Fruit fly (Drosophila melanogaster) whole organism, embryonic: Measurements from ENCODE around the gene NimC3.

ENCODE experiments used
- CG11456 ChIP-seq: fragments of 200-800 bp; sonication (Bioruptor generic); IDR thresholded peaks from 3 replicates; pipeline ENCODE4 v1.3.6; 2022; ENCODE audit warnings: missing biosample characterization, missing genetic modification characterization
- CG1602 ChIP-seq: fragments of 200-800 bp; sonication (Bioruptor generic); optimal IDR thresholded peaks from 3 replicates; lab custom pipeline; 2016; ENCODE audit warnings: missing biosample characterization, missing genetic modification characterization
- fu2 ChIP-seq: fragments of 200-800 bp; sonication (Bioruptor generic); optimal IDR thresholded peaks from 2 replicates; lab custom pipeline; 2016; ENCODE audit warnings: missing biosample characterization, missing genetic modification characterization
- mirr ChIP-seq: fragments of 200-800 bp; sonication (Bioruptor generic); optimal IDR thresholded peaks from 3 replicates; lab custom pipeline; 2018; ENCODE audit warnings: missing biosample characterization, mild to moderate bottlenecking, missing genetic modification characterization
- tll ChIP-seq, 2 experiments: fragments of 200-800 bp in 1 of 2; fragments of >200 bp in 1 of 2; sonication (Bioruptor generic) in 1 of 2; optimal IDR thresholded peaks; 2 replicates each; lab custom pipeline; 2017 to 2019; ENCODE audit warnings: missing biosample characterization in 2 of 2, missing genetic modification characterization in 2 of 2, mild to moderate bottlenecking in 1 of 2, moderate library complexity in 1 of 2

DNA sequence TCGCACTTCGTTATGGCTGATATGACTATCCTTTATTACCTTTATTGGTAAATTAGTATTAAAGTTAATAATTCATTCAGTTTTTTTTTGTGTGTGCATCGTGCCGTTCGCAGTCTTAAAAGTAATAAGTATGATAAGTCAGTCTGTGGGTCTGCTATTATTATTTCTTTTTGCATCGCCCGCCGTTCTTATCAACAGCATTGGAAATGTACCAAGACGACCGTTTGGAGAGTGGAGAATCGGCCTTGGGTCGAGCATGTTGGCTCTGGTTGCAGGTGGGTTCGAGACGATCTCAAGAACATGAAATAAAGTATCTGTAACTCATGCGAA, 502 bp upstream of the NimC3 start:
- no peak for TF ChIP-seq CG1602 (GFP tag; lab: Kevin White, UChicago)
- no peak for TF ChIP-seq fu2 (GFP tag; lab: Kevin White, UChicago)
- TF ChIP-seq CG11456 (GFP tag; lab: Robert Waterston, UW), result no peak
- no peak for TF ChIP-seq tll (GFP tag; optimal IDR thresholded peaks at IDR 0.05; lab: Kevin White, UChicago)
- TF ChIP-seq mirr (GFP tag; lab: Kevin White, UChicago), result no peak
